Worm (Caenorhabditis elegans): ENCODE data around the gene Y54G2A.38.
"Not testable (repeated sequence)": the region's sequence is repeated elsewhere in the genome, so short reads cannot be mapped to it uniquely, and the experiment has no call there.

Y54G2A.38 gene

ce11 chrIV:2756073-2756472, 3.2 kb upstream of the Y54G2A.38 start:
- TF ChIP-seq ceh-100 (GFP tag; IDR thresholded peaks at IDR 0.05) (peak; percentile 70), F33H1.4 (GFP tag; IDR thresholded peaks at IDR 0.05) (peak; percentile 30; the same call in 1 of the 2 replicates), Y79H2A.3 (GFP tag; conservative IDR thresholded peaks at IDR 0.05) (peak; percentile 94), D2030.7 (GFP tag; IDR thresholded peaks at IDR 0.05) (peak; percentile 84), madf-6 (GFP tag; IDR thresholded peaks at IDR 0.05) (peak; percentile 66), pbrm-1 (GFP tag; IDR thresholded peaks at IDR 0.05) (peak; percentile 82), B0019.2 (GFP tag; conservative IDR thresholded peaks at IDR 0.05) (peak; percentile 74), egrh-3 (GFP tag; IDR thresholded peaks at IDR 0.05) (peak; percentile 67), bed-1 (GFP tag; IDR thresholded peaks at IDR 0.05) (0 out of 2 replicates have a peak, but pooled peaks have one; percentile 46), F39B2.1 (GFP tag; IDR thresholded peaks at IDR 0.05) (peak; percentile 73; the same call in 1 of the 2 replicates), Y53G8AR.9 (GFP tag; conservative IDR thresholded peaks at IDR 0.05) (peak; percentile 66; the same call in 1 of the 2 replicates), dox-1 (GFP tag; IDR thresholded peaks at IDR 0.05) (peak; percentile 95), Y95B8A.8 (GFP tag; IDR thresholded peaks at IDR 0.05) (peak; percentile 88), madf-3 (GFP tag; IDR thresholded peaks at IDR 0.05) (peak; percentile 73; the same call in 1 of the 2 replicates), attf-6 (GFP tag; IDR thresholded peaks at IDR 0.05) (peak; percentile 84), Y53F4B.3 (GFP tag; IDR thresholded peaks at IDR 0.05) (peak; percentile 79; the same call in 1 of the 2 replicates), ztf-28 (GFP tag; IDR thresholded peaks at IDR 0.05) (peak; percentile 8; the same call in 1 of the 2 replicates), madf-8 (GFP tag; conservative IDR thresholded peaks at IDR 0.05) (peak; percentile 24; the same call in 1 of the 2 replicates), mcd-1 (GFP tag; IDR thresholded peaks at IDR 0.05) (peak; percentile 29; the same call in 1 of the 2 replicates), Y56A3A.18 (GFP tag; IDR thresholded peaks at IDR 0.05) (peak; percentile 59; the same call in 1 of the 2 replicates), attf-3 (GFP tag; conservative IDR thresholded peaks at IDR 0.05) (peak; percentile 55; the same call in 1 of the 2 replicates), rpc-1 (optimal IDR thresholded peaks at IDR 0.05) (peak; percentile 32), let-526 (GFP tag; IDR thresholded peaks at IDR 0.05) (0 out of 2 replicates have a peak, but pooled peaks have one; percentile 29), rcor-1 (GFP tag; IDR thresholded peaks at IDR 0.05) (peak; percentile 80), hsf-1 (GFP tag; IDR thresholded peaks at IDR 0.05) (peak; percentile 99), ekl-4 (GFP tag; IDR thresholded peaks at IDR 0.05) (peak; percentile 93), ceh-40 (GFP tag; IDR thresholded peaks at IDR 0.05) (peak; percentile 86), nfyb-1 (GFP tag; IDR thresholded peaks at IDR 0.05) (peak; percentile 81), lin-26 (GFP tag; IDR thresholded peaks at IDR 0.05) (peak; percentile 73), ceh-91 (GFP tag; IDR thresholded peaks at IDR 0.05) (peak; percentile 68)
- TF ChIP-seq rpc-1 (tag; optimal IDR thresholded peaks at IDR 0.05) = not testable (repeated sequence)

- TF ChIP-seq tbp1 (GFP tag; optimal IDR thresholded peaks at IDR 0.05) (peak; percentile 56), Y79H2A.3 (GFP tag; conservative IDR thresholded peaks at IDR 0.05) (no peak), rpc-1 (optimal IDR thresholded peaks at IDR 0.05) (no peak), rpc-1 (tag; optimal IDR thresholded peaks at IDR 0.05) (peak; percentile 39), F52B5.7 (tag; optimal IDR thresholded peaks at IDR 0.05) (no peak), madf-3 (GFP tag; IDR thresholded peaks at IDR 0.05) (no peak)
Measured at ce11 chrIV:2758079-2758478, 1.2 kb upstream of the Y54G2A.38 start.

- TF ChIP-seq mes-4 (tag; optimal IDR thresholded peaks at IDR 0.05) = no peak
- no peak for TF ChIP-seq lin-54 (GFP tag; optimal IDR thresholded peaks at IDR 0.05)
- 0 out of 2 replicates have a peak, but pooled peaks have one; percentile 11 for TF ChIP-seq mcd-1 (GFP tag; IDR thresholded peaks at IDR 0.05)
- peak; percentile 67; the same call in 1 of the 2 replicates for TF ChIP-seq zfh-2 (GFP tag; conservative IDR thresholded peaks at IDR 0.05)
- no peak for TF ChIP-seq hsf-1 (GFP tag; IDR thresholded peaks at IDR 0.05)
- TF ChIP-seq Y95B8A.8 (GFP tag; IDR thresholded peaks at IDR 0.05) = no peak
- TF ChIP-seq sdz-38 (tag; optimal IDR thresholded peaks at IDR 0.05) = no peak
- no peak for TF ChIP-seq sptf-2 (GFP tag; optimal IDR thresholded peaks at IDR 0.05)
- peak; percentile 89 for TF ChIP-seq hmg-1.2 (GFP tag; IDR thresholded peaks at IDR 0.05)
- TF ChIP-seq K12H6.12 (tag; optimal IDR thresholded peaks at IDR 0.05) = no peak
- TF ChIP-seq nhr-120 (GFP tag; IDR thresholded peaks at IDR 0.05) = no peak
- TF ChIP-seq Y56A3A.18 (GFP tag; IDR thresholded peaks at IDR 0.05) = no peak
- TF ChIP-seq attf-6 (GFP tag; IDR thresholded peaks at IDR 0.05) = no peak
- TF ChIP-seq ceh-27 (GFP tag; optimal IDR thresholded peaks at IDR 0.05) = no peak
- peak; percentile 60; the same call in 1 of the 2 replicates for TF ChIP-seq egrh-3 (GFP tag; IDR thresholded peaks at IDR 0.05)
- TF ChIP-seq egl-44 (GFP tag; IDR thresholded peaks at IDR 0.05) = no peak
- no peak for TF ChIP-seq B0035.1 (tag; optimal IDR thresholded peaks at IDR 0.05)
- no peak for TF ChIP-seq mxl-1 (tag; optimal IDR thresholded peaks at IDR 0.05)
Measured at ce11 chrIV:2761477-2761876, 2.2 kb downstream of the Y54G2A.38 start.
